Worm (Caenorhabditis elegans): ENCODE results near the gene T05A8.3.

- TF ChIP-seq unc-62 (GFP tag; optimal IDR thresholded peaks at IDR 0.05) (no peak), snpc-4 (tag; optimal IDR thresholded peaks at IDR 0.05) (no peak), ceh-90 (tag; optimal IDR thresholded peaks at IDR 0.05) (no peak), nhr-12 (tag; optimal IDR thresholded peaks at IDR 0.05) (no peak), lir-3 (tag; optimal IDR thresholded peaks at IDR 0.05; ENCODE audit: poor library complexity) (no peak), ztf-11 (tag; optimal IDR thresholded peaks at IDR 0.05) (no peak), irx-1 (tag; optimal IDR thresholded peaks at IDR 0.05) (no peak), nhr-90 (tag; optimal IDR thresholded peaks at IDR 0.05; ENCODE audit: poor library complexity) (no peak), nhr-85 (tag) (no peak), ztf-4 (tag; optimal IDR thresholded peaks at IDR 0.05) (no peak), aly-2 (tag; optimal IDR thresholded peaks at IDR 0.05) (no peak)
Observed at ce11 chrII:2698378-2698777, 18.9 kb downstream of the T05A8.3 start, which contains the start of gene sri-62.

All from whole organism, L1 larva.